Worm (Caenorhabditis elegans) whole organism, late embryonic: ENCODE results near the gene apc-2.

ENCODE experiments used
- C08G9.2 ChIP-seq: sonication (generic microtip); optimal IDR thresholded peaks from 2 replicates; lab custom pipeline; 2016; ENCODE audit warnings: mild to moderate bottlenecking, missing genetic modification characterization, moderate library complexity, missing compliant biosample characterization
- C38D4.7 ChIP-seq: fragments of 200-800 bp; sonication (Bioruptor generic); optimal IDR thresholded peaks from 2 replicates; lab custom pipeline; 2018; ENCODE audit warnings: mild to moderate bottlenecking, missing genetic modification characterization, moderate library complexity, missing compliant biosample characterization
- K09A11.1 ChIP-seq: sonication (generic microtip); optimal IDR thresholded peaks from 2 replicates; lab custom pipeline; 2017; ENCODE audit warnings: antibody characterized with exemption, mild to moderate bottlenecking, missing genetic modification characterization, missing compliant biosample characterization; ENCODE audit not compliant: insufficient read depth
- T23F11.4 ChIP-seq: fragments of 200-800 bp; sonication (Bioruptor generic); optimal IDR thresholded peaks from 2 replicates; lab custom pipeline; 2018; ENCODE audit warnings: mild to moderate bottlenecking, missing genetic modification characterization, missing compliant biosample characterization
- Y22D7AL.16 ChIP-seq: sonication (generic microtip); optimal IDR thresholded peaks from 2 replicates; lab custom pipeline; 2016; ENCODE audit warnings: missing genetic modification characterization, missing compliant biosample characterization
- ama-1 ChIP-seq: fragments of 150-350 bp; optimal IDR thresholded peaks from 2 replicates; lab custom pipeline; 2014
- ceh-14 ChIP-seq: sonication (generic microtip); optimal IDR thresholded peaks from 2 replicates; lab custom pipeline; 2016; ENCODE audit warnings: missing genotype, missing genetic modification characterization, missing compliant biosample characterization
- ceh-18 ChIP-seq: sonication (generic microtip); optimal IDR thresholded peaks from 2 replicates; lab custom pipeline; 2016; ENCODE audit warnings: missing genetic modification characterization, missing compliant biosample characterization
- ceh-19 ChIP-seq: fragments of 200-800 bp; sonication (Bioruptor generic); optimal IDR thresholded peaks from 2 replicates; lab custom pipeline; 2018; ENCODE audit warnings: mild to moderate bottlenecking, missing genetic modification characterization, missing compliant biosample characterization
- ceh-24 ChIP-seq: sonication (generic microtip); optimal IDR thresholded peaks from 2 replicates; lab custom pipeline; 2016; ENCODE audit warnings: mild to moderate bottlenecking, missing genetic modification characterization, missing compliant biosample characterization
- ceh-34 ChIP-seq: sonication (generic microtip); optimal IDR thresholded peaks from 2 replicates; lab custom pipeline; 2016; ENCODE audit warnings: mild to moderate bottlenecking, missing genetic modification characterization, missing compliant biosample characterization
- ceh-45 ChIP-seq: fragments of 200-800 bp; sonication (Bioruptor generic); IDR thresholded peaks from 2 replicates; pipeline ENCODE4 v1.3.6; 2022; ENCODE audit warnings: missing genetic modification reagents, missing genetic modification characterization, missing compliant biosample characterization
- ceh-9 ChIP-seq: sonication (generic microtip); optimal IDR thresholded peaks from 2 replicates; lab custom pipeline; 2016; ENCODE audit warnings: mild to moderate bottlenecking, missing genetic modification characterization, inconsistent platforms, missing compliant biosample characterization
- che-1 ChIP-seq: sonication (generic microtip); optimal IDR thresholded peaks from 2 replicates; lab custom pipeline; 2016; ENCODE audit warnings: mild to moderate bottlenecking, missing genetic modification characterization, missing compliant biosample characterization
- dmd-4 ChIP-seq: sonication (generic microtip); optimal IDR thresholded peaks from 2 replicates; lab custom pipeline; 2016; ENCODE audit warnings: borderline replicate concordance, missing genetic modification characterization, missing compliant biosample characterization
- dve-1 ChIP-seq: sonication (generic microtip); optimal IDR thresholded peaks from 2 replicates; lab custom pipeline; 2017; ENCODE audit warnings: antibody characterized with exemption, mild to moderate bottlenecking, missing genetic modification characterization, missing compliant biosample characterization
- elt-2 ChIP-seq: sonication (generic microtip); optimal IDR thresholded peaks from 2 replicates; lab custom pipeline; 2016; ENCODE audit warnings: missing genetic modification reagents, missing genetic modification characterization, missing compliant biosample characterization
- eyg-1 ChIP-seq: sonication (generic microtip); optimal IDR thresholded peaks from 2 replicates; lab custom pipeline; 2016; ENCODE audit warnings: missing genotype, missing genetic modification characterization, missing compliant biosample characterization
- gmeb-2 ChIP-seq: sonication (generic microtip); optimal IDR thresholded peaks from 2 replicates; lab custom pipeline; 2016; ENCODE audit warnings: missing genetic modification characterization, inconsistent platforms, missing compliant biosample characterization
- hlh-13 ChIP-seq: fragments of 200-800 bp; sonication (Bioruptor generic); optimal IDR thresholded peaks from 2 replicates; lab custom pipeline; 2018; ENCODE audit warnings: mild to moderate bottlenecking, missing genetic modification characterization, missing compliant biosample characterization
- hlh-30 ChIP-seq: sonication (generic microtip); optimal IDR thresholded peaks from 2 replicates; lab custom pipeline; 2017; ENCODE audit warnings: antibody characterized with exemption, missing genetic modification characterization, missing compliant biosample characterization; ENCODE audit not compliant: insufficient read depth
- hlh-6 ChIP-seq: sonication (generic microtip); optimal IDR thresholded peaks from 2 replicates; lab custom pipeline; 2016; ENCODE audit warnings: missing genotype, missing genetic modification characterization, missing compliant biosample characterization
- madf-2 ChIP-seq: sonication (generic microtip); optimal IDR thresholded peaks from 2 replicates; lab custom pipeline; 2017; ENCODE audit warnings: missing genetic modification characterization, missing compliant biosample characterization
- mec-3 ChIP-seq: sonication (generic microtip); optimal IDR thresholded peaks from 2 replicates; lab custom pipeline; 2016; ENCODE audit warnings: borderline replicate concordance, missing genetic modification characterization, missing compliant biosample characterization
- nfya-1 ChIP-seq: sonication (generic microtip); optimal IDR thresholded peaks from 2 replicates; lab custom pipeline; 2017; ENCODE audit warnings: missing genetic modification characterization, mild to moderate bottlenecking, missing compliant biosample characterization, antibody characterized with exemption, moderate library complexity
- nhr-11 ChIP-seq: fragments of 150-350 bp; optimal IDR thresholded peaks from 2 replicates; lab custom pipeline; 2014; ENCODE audit warnings: missing biosample characterization, missing genetic modification characterization
- odd-2 ChIP-seq: sonication (generic microtip); optimal IDR thresholded peaks from 2 replicates; lab custom pipeline; 2017; ENCODE audit warnings: antibody characterized with exemption, mild to moderate bottlenecking, missing genetic modification characterization, missing compliant biosample characterization
- pha-2 ChIP-seq: sonication (generic microtip); optimal IDR thresholded peaks from 2 replicates; lab custom pipeline; 2017; ENCODE audit warnings: mild to moderate bottlenecking, missing genetic modification characterization, missing compliant biosample characterization
- pha-4 ChIP-seq: fragments of 150-350 bp; optimal IDR thresholded peaks from 2 replicates; lab custom pipeline; 2018; ENCODE audit warnings: missing biosample characterization, missing genetic modification reagents, missing genetic modification characterization
- pros-1 ChIP-seq: fragments of 150-350 bp; optimal IDR thresholded peaks from 2 replicates; lab custom pipeline; 2014; ENCODE audit warnings: missing biosample characterization, missing genetic modification reagents, missing genetic modification characterization
- rnt-1 ChIP-seq: sonication (generic microtip); optimal IDR thresholded peaks from 2 replicates; lab custom pipeline; 2016; ENCODE audit warnings: missing genetic modification characterization, missing compliant biosample characterization
- sdc-2 ChIP-seq: sonication (generic microtip); optimal IDR thresholded peaks from 2 replicates; lab custom pipeline; 2016; ENCODE audit warnings: missing genotype, missing genetic modification characterization, missing compliant biosample characterization
- sox-2 ChIP-seq: fragments of 200-800 bp; sonication (Bioruptor generic); IDR thresholded peaks from 2 replicates; pipeline ENCODE4 v1.3.6; 2022; ENCODE audit warnings: missing genetic modification reagents, missing genetic modification characterization, missing compliant biosample characterization
- sox-4 ChIP-seq: sonication (generic microtip); optimal IDR thresholded peaks from 2 replicates; lab custom pipeline; 2017; ENCODE audit warnings: mild to moderate bottlenecking, missing genetic modification characterization, inconsistent platforms, missing compliant biosample characterization
- syd-9 ChIP-seq: sonication (generic microtip); optimal IDR thresholded peaks from 2 replicates; lab custom pipeline; 2016; ENCODE audit warnings: mild to moderate bottlenecking, missing genetic modification characterization, moderate library complexity, missing compliant biosample characterization
- tbx-2 ChIP-seq: sonication (generic microtip); optimal IDR thresholded peaks from 2 replicates; lab custom pipeline; 2016; ENCODE audit warnings: missing genetic modification characterization, missing compliant biosample characterization
- tbx-7 ChIP-seq: sonication (generic microtip); optimal IDR thresholded peaks from 2 replicates; lab custom pipeline; 2016; ENCODE audit warnings: missing genotype, missing genetic modification characterization, missing compliant biosample characterization
- unc-42 ChIP-seq: sonication (generic microtip); optimal IDR thresholded peaks from 2 replicates; lab custom pipeline; 2016; ENCODE audit warnings: missing genotype, missing genetic modification characterization, missing compliant biosample characterization
- unc-55 ChIP-seq: sonication (generic microtip); optimal IDR thresholded peaks from 2 replicates; lab custom pipeline; 2017; ENCODE audit warnings: missing biosample characterization, missing genetic modification reagents, missing genetic modification characterization
- unc-86 ChIP-seq: sonication (generic microtip); optimal IDR thresholded peaks from 2 replicates; lab custom pipeline; 2016; ENCODE audit warnings: missing genetic modification characterization, missing compliant biosample characterization
- zip-5 ChIP-seq: sonication (generic microtip); optimal IDR thresholded peaks from 2 replicates; lab custom pipeline; 2016; ENCODE audit warnings: missing genetic modification characterization, missing compliant biosample characterization
- ztf-16 ChIP-seq: sonication (generic microtip); optimal IDR thresholded peaks from 2 replicates; lab custom pipeline; 2017; ENCODE audit warnings: missing genetic modification characterization, missing compliant biosample characterization

apc-2 gene

DNA sequence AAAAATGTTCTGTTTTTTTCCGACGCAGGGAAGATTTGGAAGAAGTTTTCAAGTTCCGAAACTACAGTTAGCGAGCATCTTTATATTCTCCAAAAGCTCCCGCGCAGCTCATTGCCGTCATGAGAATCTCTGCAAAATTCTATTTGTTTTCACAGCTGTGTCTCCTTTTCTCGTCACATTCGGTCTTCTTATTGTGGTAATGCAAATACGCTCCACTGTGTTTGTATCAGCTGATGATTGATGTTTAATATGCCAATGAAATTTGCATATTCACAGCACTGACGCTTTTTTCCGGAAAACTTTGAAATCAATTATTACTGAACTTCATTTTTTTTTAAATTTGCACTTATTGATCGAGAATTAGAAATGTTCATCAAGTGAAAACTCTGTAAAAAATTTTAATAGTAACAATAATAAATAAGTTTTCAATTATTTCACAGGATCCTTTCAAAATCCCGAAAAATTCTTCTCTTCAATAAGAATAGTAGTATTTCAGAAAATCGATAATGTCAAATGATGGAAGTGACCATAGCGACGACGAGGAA is 12.7 kb downstream of the apc-2 start, which contains the start of gene K06H7.2 (continued):
- TF ChIP-seq unc-42 (tag; lab: Kevin White, UChicago) (peak; percentile 95), nfya-1 (tag; lab: Kevin White, UChicago) (peak; percentile 53), T23F11.4 (GFP tag; lab: Kevin White, UChicago) (no peak), sdc-2 (no peak)

DNA sequence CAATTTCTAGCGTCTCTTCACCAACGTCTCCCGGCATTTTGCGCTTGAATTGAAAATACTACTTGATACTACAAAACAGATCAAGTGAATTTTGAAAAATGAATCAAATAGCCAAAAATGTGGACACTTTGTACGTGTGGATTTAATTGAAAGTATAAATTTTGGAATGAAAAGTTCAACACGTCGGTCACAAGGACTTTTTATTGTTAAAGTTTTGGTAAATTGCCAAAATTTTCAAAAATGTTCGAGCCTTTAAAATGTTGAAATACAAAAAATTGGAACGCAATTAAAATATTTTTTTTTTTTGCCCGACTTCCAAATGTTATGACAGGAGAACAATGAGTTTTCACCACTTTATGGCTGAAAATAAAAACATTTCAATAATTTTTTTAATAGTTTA is 17.7 kb downstream of the apc-2 start, which contains the start of gene K06H7.8:
K06H7.8 (minus strand) TSS at position 101 of the 400 bp plus-strand sequence.
- TF ChIP-seq hlh-13 (GFP tag; lab: Kevin White, UChicago) = no peak
- no peak for TF ChIP-seq ceh-24 (tag; lab: Kevin White, UChicago)
- TF ChIP-seq madf-2 = no peak
- TF ChIP-seq T23F11.4 (GFP tag; lab: Kevin White, UChicago) = no peak
- no peak for TF ChIP-seq tbx-2 (tag; lab: Kevin White, UChicago)
- no peak for TF ChIP-seq eyg-1
- TF ChIP-seq nhr-11 (tag; lab: Kevin White, UChicago) = no peak
- no peak for TF ChIP-seq pha-2 (tag; lab: Kevin White, UChicago)
- TF ChIP-seq hlh-6 (tag; lab: Kevin White, UChicago) = no peak
- TF ChIP-seq che-1 (tag; lab: Kevin White, UChicago) = no peak
- TF ChIP-seq, all 69 proteins: peak for 0

DNA sequence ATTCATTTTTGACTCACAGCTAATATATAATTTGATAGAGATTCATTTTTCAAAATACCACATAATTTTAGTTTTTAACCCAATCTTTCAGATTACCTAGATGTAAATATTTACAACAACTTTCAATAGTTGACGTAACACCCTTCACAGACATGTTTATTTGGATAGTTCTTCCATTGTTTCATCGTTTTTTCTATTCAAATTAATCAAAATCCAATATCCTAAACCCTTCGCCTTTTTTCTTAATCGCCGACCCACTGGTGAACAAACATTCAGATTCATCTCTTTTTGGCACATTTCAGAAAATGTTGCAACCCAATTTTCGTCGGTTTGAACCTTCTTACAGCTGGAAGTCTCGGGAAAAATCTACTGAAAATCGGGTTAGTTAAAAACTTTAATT is 18.6 kb downstream of the apc-2 start, which contains the start of gene K06H7.1:
K06H7.1 (plus strand) TSS at position 301 of the 400 bp plus-strand sequence.
- TF ChIP-seq ceh-9 (no peak), elt-2 (tag; lab: Kevin White, UChicago) (no peak), gmeb-2 (tag; lab: Kevin White, UChicago) (no peak), pha-2 (tag; lab: Kevin White, UChicago) (no peak), sdc-2 (no peak), zip-5 (tag; lab: Kevin White, UChicago) (no peak), odd-2 (tag; lab: Kevin White, UChicago) (no peak), unc-86 (tag; lab: Kevin White, UChicago) (no peak), Y22D7AL.16 (tag; lab: Kevin White, UChicago) (no peak), rnt-1 (tag; lab: Kevin White, UChicago) (no peak), ama-1 (lab: Kevin White, UChicago) (no peak), C38D4.7 (GFP tag; lab: Kevin White, UChicago) (no peak), madf-2 (no peak), ceh-45 (GFP tag; lab: Robert Waterston, UW) (no peak), C08G9.2 (no peak), nhr-11 (tag; lab: Kevin White, UChicago) (no peak), sox-2 (GFP tag; lab: Robert Waterston, UW) (no peak), mec-3 (tag; lab: Kevin White, UChicago) (no peak), dve-1 (no peak), sox-4 (no peak)

DNA sequence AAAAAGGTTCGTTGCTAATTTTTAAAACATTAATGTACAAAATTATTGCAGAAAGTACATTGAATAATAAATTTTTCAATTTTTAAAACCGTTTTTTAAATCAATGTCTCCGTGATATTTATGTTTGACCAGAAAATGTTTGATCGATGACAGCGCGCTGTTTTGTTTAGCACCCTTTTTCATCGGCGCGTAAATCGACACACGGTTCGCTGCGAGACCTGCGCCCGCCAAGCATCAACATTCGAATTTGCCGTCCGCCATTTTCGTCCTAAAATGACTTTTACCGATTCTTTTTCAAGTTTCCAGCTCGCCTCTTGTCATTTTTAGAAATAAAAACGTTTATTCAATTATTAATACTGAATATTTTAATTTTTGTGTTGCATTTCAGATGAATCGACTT is 20.5 kb downstream of the apc-2 start, which contains the start of gene plk-1:
plk-1 (plus strand) TSS at position 389 of the 400 bp plus-strand sequence.
- TF ChIP-seq nfya-1 (tag; lab: Kevin White, UChicago) (peak; percentile 26), hlh-30 (tag; lab: Kevin White, UChicago) (no peak)

DNA sequence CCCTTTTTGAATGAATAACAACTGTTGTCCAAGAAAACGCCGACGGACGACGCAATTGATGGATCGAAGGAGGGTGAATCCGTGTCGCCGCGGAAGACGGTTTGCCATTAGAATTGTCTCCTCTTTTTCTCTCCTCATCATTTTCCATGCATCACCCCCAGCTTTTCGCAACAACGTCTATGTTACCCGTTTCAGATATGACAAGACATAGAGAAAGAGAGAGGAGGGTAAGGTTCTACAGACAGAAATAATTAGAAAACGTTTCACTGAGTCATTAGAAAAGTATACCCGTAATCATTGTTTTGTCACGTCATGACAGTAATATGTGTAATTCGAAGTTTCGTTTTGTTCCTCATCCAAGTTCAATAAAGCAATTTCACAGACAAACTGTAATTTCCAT is 25.3 kb downstream of the apc-2 start:
- no peak for TF ChIP-seq pha-4 (tag; lab: Kevin White, UChicago)
- TF ChIP-seq unc-55 (GFP tag; lab: Kevin White, UChicago) = no peak
- no peak for TF ChIP-seq T23F11.4 (GFP tag; lab: Kevin White, UChicago)
- TF ChIP-seq K09A11.1 (tag; lab: Kevin White, UChicago) = no peak
- no peak for TF ChIP-seq eyg-1
- no peak for TF ChIP-seq ztf-16 (tag; lab: Kevin White, UChicago)
- TF ChIP-seq ceh-34 (tag; lab: Kevin White, UChicago) = no peak
- TF ChIP-seq ceh-19 (GFP tag; lab: Kevin White, UChicago) = no peak
- TF ChIP-seq che-1 (tag; lab: Kevin White, UChicago) = no peak
- no peak for TF ChIP-seq dmd-4
- TF ChIP-seq ama-1 (lab: Kevin White, UChicago) = no peak
- TF ChIP-seq ceh-14 = no peak
- no peak for TF ChIP-seq hlh-30 (tag; lab: Kevin White, UChicago)
- TF ChIP-seq sdc-2 = no peak
- TF ChIP-seq syd-9 (tag; lab: Kevin White, UChicago) = no peak
- no peak for TF ChIP-seq tbx-7 (tag; lab: Kevin White, UChicago)
- TF ChIP-seq ceh-18 (tag; lab: Kevin White, UChicago) = no peak
- TF ChIP-seq pros-1 = no peak
